Worm (Caenorhabditis elegans): ENCODE measurements around the gene C14B4.2.

- TF ChIP-seq nhr-25 (tag; optimal IDR thresholded peaks at IDR 0.05; ENCODE audit: borderline replicate concordance, insufficient read depth) (no peak), hlh-30 (tag; optimal IDR thresholded peaks at IDR 0.05; ENCODE audit: insufficient read depth) (no peak), fos-1 (tag; optimal IDR thresholded peaks at IDR 0.05) (no peak), hif-1 (tag; optimal IDR thresholded peaks at IDR 0.05) (no peak), ctbp-1 (GFP tag; IDR thresholded peaks at IDR 0.05) (no peak), nhr-41 (GFP tag; IDR thresholded peaks at IDR 0.05) (no peak), F49E8.2 (tag; optimal IDR thresholded peaks at IDR 0.05; ENCODE audit: borderline replicate concordance) (no peak), lin-13 (GFP tag; optimal IDR thresholded peaks at IDR 0.05) (no peak), spr-1 (tag; optimal IDR thresholded peaks at IDR 0.05) (no peak), T20F7.1 (GFP tag; optimal IDR thresholded peaks at IDR 0.05) (no peak), skn-1 (tag; optimal IDR thresholded peaks at IDR 0.05) (no peak), tra-1 (GFP tag; IDR thresholded peaks at IDR 0.05) (no peak), F26F4.8 (GFP tag; conservative IDR thresholded peaks at IDR 0.05) (no peak), snpc-4 (tag; optimal IDR thresholded peaks at IDR 0.05) (no peak)
Measured at ce11 chrV:19396576-19397313, 34.3 kb upstream of the C14B4.2 start.
